Fruit fly (Drosophila melanogaster) whole organism, pupa: ENCODE results near the gene CG32373.

Source experiments
- CG10348 ChIP-seq: fragments of 200-800 bp; sonication (Bioruptor generic); IDR thresholded peaks from 2 replicates; pipeline ENCODE4 v1.3.6; 2022; ENCODE audit warnings: missing biosample characterization, missing genetic modification characterization
- CG12605 ChIP-seq: fragments of 200-800 bp; sonication (Bioruptor generic); IDR thresholded peaks from 2 replicates; pipeline ENCODE4 v1.3.6; 2022; ENCODE audit warnings: missing biosample characterization, missing genetic modification characterization
- CG13204 ChIP-seq: fragments of 200-800 bp; sonication (Bioruptor generic); optimal IDR thresholded peaks from 2 replicates; lab custom pipeline; 2018; ENCODE audit warnings: missing biosample characterization, mild to moderate bottlenecking, missing genetic modification characterization, moderate library complexity
- CG15710 ChIP-seq: fragments of 200-800 bp; sonication (Bioruptor generic); optimal IDR thresholded peaks from 2 replicates; lab custom pipeline; 2018; ENCODE audit warnings: missing biosample characterization, mild to moderate bottlenecking, missing genetic modification characterization, moderate library complexity
- CG4496 ChIP-seq: fragments of 200-800 bp; sonication (Bioruptor generic); IDR thresholded peaks from 3 replicates; pipeline ENCODE4 v1.3.6; 2022; ENCODE audit warnings: missing biosample characterization, missing genetic modification characterization
- CG8301 ChIP-seq: fragments of 200-800 bp; sonication (Bioruptor generic); optimal IDR thresholded peaks from 2 replicates; lab custom pipeline; 2018; ENCODE audit warnings: missing biosample characterization, mild to moderate bottlenecking, missing genetic modification characterization
- EcR ChIP-seq: fragments of 200-800 bp; sonication (Bioruptor generic); optimal IDR thresholded peaks from 3 replicates; lab custom pipeline; 2019; ENCODE audit warnings: missing biosample characterization, missing genetic modification characterization, mild to moderate bottlenecking, moderate library complexity, missing genetic modification reagents
- Ets98B ChIP-seq: fragments of 200-800 bp; sonication (Bioruptor generic); IDR thresholded peaks from 2 replicates; pipeline ENCODE4 v1.3.6; 2022; ENCODE audit warnings: missing biosample characterization, missing genetic modification characterization
- gl ChIP-seq: fragments of 200-800 bp; sonication (Bioruptor generic); optimal IDR thresholded peaks from 2 replicates; lab custom pipeline; 2018; ENCODE audit warnings: missing biosample characterization, mild to moderate bottlenecking, missing genetic modification characterization

dm6 chr3L:7774698-7775097, 124.3 kb downstream of the CG32373 start:
- TF ChIP-seq CG10348 (GFP tag; lab: Robert Waterston, UW): no peak
- TF ChIP-seq CG4496: no peak
- TF ChIP-seq CG12605 (GFP tag; lab: Robert Waterston, UW): no peak
- TF ChIP-seq gl (tag; lab: Kevin White, UChicago): no peak
- no peak for TF ChIP-seq EcR
- no peak for TF ChIP-seq CG13204 (GFP tag; lab: Kevin White, UChicago)
- TF ChIP-seq CG15710 (tag; lab: Kevin White, UChicago): no peak
- no peak for TF ChIP-seq CG8301 (tag; lab: Kevin White, UChicago)
- no peak for TF ChIP-seq Ets98B
